Worm (Caenorhabditis elegans): ENCODE results near the gene unc-34.

- no peak for TF ChIP-seq ama-1 (optimal IDR thresholded peaks at IDR 0.05)
- TF ChIP-seq pqm-1 (tag; optimal IDR thresholded peaks at IDR 0.05) = no peak
These were observed 43.2 kb upstream of the unc-34 start for ce11 chrV:939341-939740.

Measured in whole organism, L3 larva.